Worm (Caenorhabditis elegans) whole organism, young adult: ENCODE measurements around the gene tbc-6.

Experiments
- F22D6.2 ChIP-seq: sonication (generic microtip); optimal IDR thresholded peaks from 2 replicates; lab custom pipeline; 2016; ENCODE audit warnings: mild to moderate bottlenecking, missing genetic modification characterization, missing compliant biosample characterization
- F52B5.7 ChIP-seq: sonication (generic microtip); optimal IDR thresholded peaks from 2 replicates; lab custom pipeline; 2016; ENCODE audit warnings: mild to moderate bottlenecking, missing genetic modification characterization, missing compliant biosample characterization
- tbx-9 ChIP-seq: sonication (generic microtip); optimal IDR thresholded peaks from 2 replicates; lab custom pipeline; 2016; ENCODE audit warnings: borderline replicate concordance, missing genetic modification characterization, inconsistent platforms, missing compliant biosample characterization
- ztf-25 ChIP-seq: fragments of 200-800 bp; sonication (Bioruptor generic); IDR thresholded peaks from 2 replicates; pipeline ENCODE4 v1.3.6; 2022; ENCODE audit warnings: missing genetic modification reagents, missing genetic modification characterization, missing compliant biosample characterization

DNA sequence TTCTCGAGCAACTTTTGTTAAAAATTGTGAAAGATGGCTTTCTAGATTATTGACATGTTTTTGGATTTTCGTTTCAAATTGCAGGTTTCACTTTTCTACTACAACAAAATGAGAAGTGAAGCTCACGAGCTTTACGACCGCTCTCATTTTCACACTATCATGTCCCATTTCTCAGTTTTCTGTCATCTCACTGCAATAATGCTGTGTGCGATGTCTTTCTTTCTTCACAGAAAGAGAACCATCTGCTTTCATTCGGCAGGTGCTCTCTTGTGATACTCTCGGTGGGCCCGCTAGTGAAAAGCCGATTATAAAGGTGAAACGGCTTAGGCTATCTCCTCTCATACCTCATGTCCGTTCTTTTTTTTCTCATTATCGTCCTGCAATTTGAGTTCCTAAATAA lies 4.7 kb upstream of the tbc-6 start:
- no peak for TF ChIP-seq tbx-9
- TF ChIP-seq ztf-25 (GFP tag; lab: Robert Waterston, UW) = no peak
- TF ChIP-seq F22D6.2 = no peak
- no peak for TF ChIP-seq F52B5.7
